Fruit fly (Drosophila melanogaster) whole organism, embryonic: ENCODE data around the gene CG32099.

Experiments used
- Abd-B ChIP-seq: fragments of 200-800 bp; sonication (Bioruptor generic); optimal IDR thresholded peaks from 2 replicates; lab custom pipeline; 2018; ENCODE audit warnings: missing biosample characterization, mild to moderate bottlenecking, missing genetic modification characterization, moderate library complexity
- Aef1 ChIP-seq: fragments of 200-800 bp; sonication (Bioruptor generic); IDR thresholded peaks from 3 replicates; pipeline ENCODE4 v1.3.6; 2022; ENCODE audit warnings: missing biosample characterization, missing genetic modification characterization
- Bdp1 ChIP-seq: fragments of 200-800 bp; sonication (Bioruptor generic); optimal IDR thresholded peaks from 3 replicates; lab custom pipeline; 2016; ENCODE audit warnings: missing biosample characterization, missing genetic modification characterization
- Bgb ChIP-seq: fragments of 200-800 bp; sonication (Bioruptor generic); IDR thresholded peaks from 2 replicates; pipeline ENCODE4 v1.3.6; 2022; ENCODE audit warnings: missing biosample characterization, missing genetic modification characterization; ENCODE audit not compliant: partially characterized antibody
- CG10209 ChIP-seq: fragments of 200-800 bp; sonication (Bioruptor generic); optimal IDR thresholded peaks from 3 replicates; lab custom pipeline; 2017; ENCODE audit warnings: missing biosample characterization, mild to moderate bottlenecking, missing genetic modification characterization, missing genetic modification reagents
- CG10267 ChIP-seq: fragments of 200-800 bp; sonication (Bioruptor generic); optimal IDR thresholded peaks from 2 replicates; lab custom pipeline; 2018; ENCODE audit warnings: missing biosample characterization, mild to moderate bottlenecking, missing genetic modification characterization, moderate library complexity
- CG10565 ChIP-seq: fragments of 200-800 bp; sonication (Bioruptor generic); optimal IDR thresholded peaks from 3 replicates; lab custom pipeline; 2016; ENCODE audit warnings: missing biosample characterization, mild to moderate bottlenecking, missing genetic modification characterization
- CG11085 ChIP-seq: fragments of 200-800 bp; sonication (Bioruptor generic); IDR thresholded peaks from 2 replicates; pipeline ENCODE4 v1.3.6; 2022; ENCODE audit warnings: missing biosample characterization, missing genetic modification characterization
- CG12219 ChIP-seq: fragments of 200-800 bp; sonication (Bioruptor generic); optimal IDR thresholded peaks from 3 replicates; lab custom pipeline; 2018; ENCODE audit warnings: missing biosample characterization, mild to moderate bottlenecking, missing genetic modification characterization
- CG12391 ChIP-seq: fragments of 200-800 bp; sonication (Bioruptor generic); optimal IDR thresholded peaks from 3 replicates; lab custom pipeline; 2018; ENCODE audit warnings: missing biosample characterization, mild to moderate bottlenecking, missing genetic modification characterization, moderate library complexity
- CG12942 ChIP-seq: fragments of 200-800 bp; sonication (Bioruptor generic); optimal IDR thresholded peaks from 3 replicates; lab custom pipeline; 2016; ENCODE audit warnings: missing biosample characterization, missing genetic modification characterization
- CG14667 ChIP-seq: fragments of 200-800 bp; sonication (Bioruptor generic); IDR thresholded peaks from 2 replicates; pipeline ENCODE4 v1.3.6; 2022; ENCODE audit warnings: missing biosample characterization, missing genetic modification characterization
- CG14860 ChIP-seq: fragments of 200-800 bp; sonication (Bioruptor generic); IDR thresholded peaks from 3 replicates; pipeline ENCODE4 v1.3.6; 2022; ENCODE audit warnings: missing biosample characterization, missing genetic modification characterization; ENCODE audit not compliant: partially characterized antibody
- CG14965 ChIP-seq: fragments of 200-800 bp; sonication (Bioruptor generic); optimal IDR thresholded peaks from 2 replicates; lab custom pipeline; 2016; ENCODE audit warnings: missing biosample characterization, missing genetic modification characterization, borderline replicate concordance
- CG16813 ChIP-seq: fragments of 200-800 bp; sonication (Bioruptor generic); IDR thresholded peaks from 3 replicates; pipeline ENCODE4 v1.3.6; 2022; ENCODE audit warnings: missing biosample characterization, missing genetic modification characterization; ENCODE audit not compliant: partially characterized antibody
- CG17361 ChIP-seq: fragments of 200-800 bp; sonication (Bioruptor generic); IDR thresholded peaks from 3 replicates; pipeline ENCODE4 v1.3.6; 2022; ENCODE audit warnings: missing biosample characterization, missing genetic modification characterization
- CG2712 ChIP-seq: fragments of 200-800 bp; optimal IDR thresholded peaks from 3 replicates; lab custom pipeline; 2019; ENCODE audit warnings: missing biosample characterization, mild to moderate bottlenecking, missing genetic modification characterization, moderate library complexity
- CG30020 ChIP-seq: fragments of 200-800 bp; optimal IDR thresholded peaks from 2 replicates; lab custom pipeline; 2019; ENCODE audit warnings: missing biosample characterization, mild to moderate bottlenecking, missing genetic modification characterization, moderate library complexity
- CG31441 ChIP-seq: fragments of 200-800 bp; sonication (Bioruptor generic); IDR thresholded peaks from 2 replicates; pipeline ENCODE4 v1.3.6; 2022; ENCODE audit warnings: missing biosample characterization, missing genetic modification characterization
- CG3847 ChIP-seq: fragments of 200-800 bp; sonication (Bioruptor generic); IDR thresholded peaks from 2 replicates; pipeline ENCODE4 v1.3.6; 2022; ENCODE audit warnings: missing biosample characterization, missing genetic modification characterization
- CG4617 ChIP-seq: fragments of 200-800 bp; sonication (Bioruptor generic); optimal IDR thresholded peaks from 3 replicates; lab custom pipeline; 2016; ENCODE audit warnings: missing biosample characterization, missing genetic modification characterization, borderline replicate concordance
- CG6254 ChIP-seq: fragments of 200-800 bp; sonication (Bioruptor generic); optimal IDR thresholded peaks from 3 replicates; lab custom pipeline; 2017; ENCODE audit warnings: mild to moderate bottlenecking, missing biosample characterization, missing genetic modification reagents, missing genetic modification characterization
- CG6765 ChIP-seq: fragments of 200-800 bp; sonication (Bioruptor generic); optimal IDR thresholded peaks from 3 replicates; lab custom pipeline; 2017; ENCODE audit warnings: missing biosample characterization, mild to moderate bottlenecking, missing genetic modification characterization
- CG7786 ChIP-seq: fragments of 200-800 bp; sonication (Bioruptor generic); optimal IDR thresholded peaks from 2 replicates; lab custom pipeline; 2016; ENCODE audit warnings: missing biosample characterization, missing genetic modification characterization
- CG8478 ChIP-seq: fragments of >200 bp; optimal IDR thresholded peaks from 2 replicates; lab custom pipeline; 2018
- CkIIα-i1 ChIP-seq: fragments of 200-800 bp; sonication (Bioruptor generic); IDR thresholded peaks from 2 replicates; pipeline ENCODE4 v1.3.6; 2022; ENCODE audit warnings: missing biosample characterization, missing genetic modification characterization
- E2f1 ChIP-seq: fragments of 200-800 bp; sonication (Bioruptor generic); IDR thresholded peaks from 2 replicates; pipeline ENCODE4 v1.3.6; 2022; ENCODE audit warnings: missing biosample characterization, missing genetic modification characterization
- Opbp ChIP-seq: fragments of 200-800 bp; sonication (Bioruptor generic); IDR thresholded peaks from 3 replicates; pipeline ENCODE4 v1.3.6; 2022; ENCODE audit warnings: missing biosample characterization, missing genetic modification characterization; ENCODE audit not compliant: partially characterized antibody
- Scr ChIP-seq: fragments of 200-800 bp; sonication (Bioruptor generic); IDR thresholded peaks from 2 replicates; pipeline ENCODE4 v1.3.6; 2022; ENCODE audit warnings: missing biosample characterization, missing genetic modification characterization; ENCODE audit not compliant: partially characterized antibody
- Spps ChIP-seq: fragments of 200-800 bp; sonication (Bioruptor generic); optimal IDR thresholded peaks from 2 replicates; lab custom pipeline; 2018; ENCODE audit warnings: missing biosample characterization, mild to moderate bottlenecking, missing genetic modification characterization
- Sry-β ChIP-seq: fragments of 200-800 bp; sonication (Bioruptor generic); optimal IDR thresholded peaks from 2 replicates; lab custom pipeline; 2018; ENCODE audit warnings: missing biosample characterization, mild to moderate bottlenecking, missing genetic modification characterization, moderate library complexity
- Ssrp ChIP-seq: fragments of 200-800 bp; sonication (Bioruptor generic); optimal IDR thresholded peaks from 2 replicates; lab custom pipeline; 2018; ENCODE audit warnings: missing biosample characterization, mild to moderate bottlenecking, missing genetic modification characterization, moderate library complexity
- abd-A ChIP-seq: fragments of 200-800 bp; sonication (Bioruptor generic); optimal IDR thresholded peaks from 3 replicates; lab custom pipeline; 2019; ENCODE audit warnings: missing biosample characterization, mild to moderate bottlenecking, missing genetic modification characterization, moderate library complexity
- ac ChIP-seq: fragments of 200-800 bp; sonication (Bioruptor generic); optimal IDR thresholded peaks from 3 replicates; lab custom pipeline; 2017; ENCODE audit warnings: missing biosample characterization, mild to moderate bottlenecking, missing genetic modification characterization
- ase ChIP-seq: fragments of 200-800 bp; sonication (Bioruptor generic); IDR thresholded peaks from 3 replicates; pipeline ENCODE4 v1.3.6; 2022; ENCODE audit warnings: missing biosample characterization, missing genetic modification characterization
- caup ChIP-seq: fragments of 200-800 bp; sonication (Bioruptor generic); optimal IDR thresholded peaks from 3 replicates; lab custom pipeline; 2017; ENCODE audit warnings: missing biosample characterization, mild to moderate bottlenecking, missing genetic modification characterization, moderate library complexity; ENCODE audit not compliant: severe bottlenecking
- chinmo ChIP-seq: fragments of 200-800 bp; sonication (Bioruptor generic); IDR thresholded peaks from 4 replicates; pipeline ENCODE4 v1.3.6; 2022; ENCODE audit warnings: missing biosample characterization, missing genetic modification characterization; ENCODE audit not compliant: partially characterized antibody
- crc ChIP-seq: fragments of 200-800 bp; sonication (Bioruptor generic); optimal IDR thresholded peaks from 2 replicates; lab custom pipeline; 2016; ENCODE audit warnings: missing biosample characterization, missing genetic modification characterization
- dati ChIP-seq: fragments of 200-800 bp; sonication (Bioruptor generic); IDR thresholded peaks from 2 replicates; pipeline ENCODE4 v1.3.6; 2022; ENCODE audit warnings: missing biosample characterization, missing genetic modification characterization
- disco-r ChIP-seq: fragments of 200-800 bp; sonication (Bioruptor generic); optimal IDR thresholded peaks from 2 replicates; lab custom pipeline; 2016; ENCODE audit warnings: missing biosample characterization, missing genetic modification characterization
- dmrt99B ChIP-seq: fragments of 200-800 bp; sonication (Bioruptor generic); optimal IDR thresholded peaks from 2 replicates; lab custom pipeline; 2018; ENCODE audit warnings: missing biosample characterization, mild to moderate bottlenecking, missing genetic modification characterization, moderate library complexity
- dysf ChIP-seq: fragments of 200-800 bp; sonication (Bioruptor generic); IDR thresholded peaks from 3 replicates; pipeline ENCODE4 v1.3.6; 2022; ENCODE audit warnings: missing biosample characterization, missing genetic modification characterization
- jigr1 ChIP-seq: fragments of 200-800 bp; sonication (Bioruptor generic); IDR thresholded peaks from 3 replicates; pipeline ENCODE4 v1.3.6; 2022; ENCODE audit warnings: missing biosample characterization, missing genetic modification characterization
- jing ChIP-seq: fragments of 200-800 bp; sonication (Bioruptor generic); optimal IDR thresholded peaks from 2 replicates; lab custom pipeline; 2018; ENCODE audit warnings: missing biosample characterization, mild to moderate bottlenecking, missing genetic modification characterization
- onecut ChIP-seq: fragments of 200-800 bp; sonication (Bioruptor generic); IDR thresholded peaks from 2 replicates; pipeline ENCODE4 v1.3.6; 2022; ENCODE audit warnings: missing biosample characterization, missing genetic modification characterization
- pan ChIP-seq, 4 experiments: fragments of >200 bp in 3 of 4; fragments of 200-800 bp in 1 of 4; sonication (Bioruptor generic) in 1 of 4; optimal IDR thresholded peaks in 3 of 4; IDR thresholded peaks in 1 of 4; 2 replicates each; pipeline versions ENCODE4 v1.3.6 to Lab custom; 2017 to 2022; ENCODE audit warnings: missing biosample characterization in 2 of 4, missing genetic modification characterization in 2 of 4, mixed read lengths in 1 of 4
- sd ChIP-seq: fragments of 200-800 bp; sonication (Bioruptor generic); optimal IDR thresholded peaks from 3 replicates; lab custom pipeline; 2018; ENCODE audit warnings: missing biosample characterization, mild to moderate bottlenecking, missing genetic modification characterization, moderate library complexity
- sim ChIP-seq: fragments of 200-800 bp; sonication (Bioruptor generic); IDR thresholded peaks from 2 replicates; pipeline ENCODE4 v1.3.6; 2022; ENCODE audit warnings: missing biosample characterization, missing genetic modification characterization
- trem ChIP-seq: fragments of 200-800 bp; optimal IDR thresholded peaks from 3 replicates; lab custom pipeline; 2019; ENCODE audit warnings: missing biosample characterization, mild to moderate bottlenecking, missing genetic modification characterization, moderate library complexity
- unc-4 ChIP-seq: fragments of 200-800 bp; sonication (Bioruptor generic); IDR thresholded peaks from 2 replicates; pipeline ENCODE4 v1.3.6; 2022; ENCODE audit warnings: missing biosample characterization, missing genetic modification characterization; ENCODE audit not compliant: partially characterized antibody

The CG32099 gene

DNA sequence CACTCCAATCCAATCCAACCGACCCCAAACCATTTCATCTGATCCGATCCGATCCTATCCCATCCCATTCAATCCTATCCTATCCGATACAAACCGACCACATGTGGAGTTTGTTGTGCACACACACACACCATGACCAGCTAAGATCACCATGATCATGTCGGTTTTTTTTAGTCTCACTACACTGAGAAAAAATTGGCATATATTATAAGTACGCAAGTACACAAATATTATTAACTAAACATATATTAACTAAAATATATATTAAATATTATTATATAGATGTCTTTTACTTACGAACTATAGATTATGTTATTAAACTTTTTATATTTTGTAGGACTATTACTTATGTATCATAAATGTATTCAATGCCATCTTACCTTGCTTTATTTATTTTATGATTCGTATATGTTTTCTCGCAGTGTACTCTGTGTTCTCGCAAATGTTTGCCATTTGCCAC lies 47.1 kb upstream of the CG32099 start (continued):
- TF ChIP-seq abd-A (no peak), CG14667 (GFP tag; lab: Robert Waterston, UW) (no peak), disco-r (GFP tag; lab: Kevin White, UChicago) (no peak), pan (optimal IDR thresholded peaks at IDR 0.05; lab: Kevin White, UChicago) (no peak), pan (GFP tag; optimal IDR thresholded peaks at IDR 0.05 in 1 of 2, IDR thresholded peaks at IDR 0.05 in 1 of 2) (no peak), Bgb (GFP tag; lab: Robert Waterston, UW) (no peak), Sry-β (GFP tag; lab: Kevin White, UChicago) (no peak), ac (no peak), sd (tag; lab: Kevin White, UChicago) (no peak), CG11085 (0 out of 2 replicates have a peak, but pooled peaks have one; percentile 12), Scr (no peak), CG12942 (GFP tag; lab: Kevin White, UChicago) (no peak), Aef1 (GFP tag; lab: Robert Waterston, UW) (no peak), CG2712 (tag; lab: Kevin White, UChicago) (peak; percentile 76), CG31441 (GFP tag; lab: Robert Waterston, UW) (peak; percentile 60), ase (no peak), CG12219 (GFP tag; lab: Kevin White, UChicago) (no peak), chinmo (GFP tag; lab: Robert Waterston, UW) (no peak), Opbp (GFP tag; lab: Robert Waterston, UW) (no peak), sim (no peak), CG7786 (GFP tag; lab: Kevin White, UChicago) (no peak), CG30020 (tag; lab: Kevin White, UChicago) (no peak), CG3847 (GFP tag; lab: Robert Waterston, UW) (no peak), CG10267 (tag; lab: Kevin White, UChicago) (peak; percentile 55), CG6765 (GFP tag; lab: Kevin White, UChicago) (no peak), CG17361 (GFP tag; lab: Robert Waterston, UW) (peak; percentile 65; the same call in 2 of the 3 replicates), CG14965 (no peak), CG10209 (no peak), Abd-B (no peak), jigr1 (GFP tag; lab: Robert Waterston, UW) (no peak), dysf (GFP tag; lab: Robert Waterston, UW) (no peak), CG10565 (GFP tag; lab: Kevin White, UChicago) (no peak), CG8478 (lab: Kevin White, UChicago) (no peak), crc (GFP tag; lab: Kevin White, UChicago) (no peak), CG16813 (GFP tag; lab: Robert Waterston, UW) (no peak), CG4617 (GFP tag; lab: Kevin White, UChicago) (no peak), Ssrp (tag; lab: Kevin White, UChicago) (peak; percentile 24), jing (GFP tag; lab: Kevin White, UChicago) (no peak), Spps (tag; lab: Kevin White, UChicago) (no peak), E2f1 (GFP tag; lab: Robert Waterston, UW) (no peak), dmrt99B (tag; lab: Kevin White, UChicago) (peak; percentile 43), unc-4 (GFP tag; lab: Robert Waterston, UW) (no peak), CG6254 (GFP tag; lab: Kevin White, UChicago) (no peak), onecut (GFP tag; lab: Robert Waterston, UW) (no peak), dati (no peak), CkIIα-i1 (GFP tag; lab: Robert Waterston, UW) (no peak), CG14860 (GFP tag; lab: Robert Waterston, UW) (no peak), Bdp1 (GFP tag; lab: Kevin White, UChicago) (no peak), CG12391 (tag; lab: Kevin White, UChicago) (peak; percentile 55), caup (GFP tag; lab: Kevin White, UChicago) (no peak), trem (tag; lab: Kevin White, UChicago) (peak; percentile 56)
